Fruit fly (Drosophila melanogaster) whole organism: ENCODE data around the gene Rpp21.

Experiments
- CG8478 ChIP-seq: fragments of >200 bp; optimal IDR thresholded peaks from 2 replicates; lab custom pipeline; 2018; ENCODE audit warnings: inconsistent platforms
- EcR ChIP-seq, 2 experiments: fragments of >200 bp; optimal IDR thresholded peaks; 2 replicates each; lab custom pipeline; 2017; ENCODE audit warnings: missing biosample characterization in 2 of 2, missing genetic modification characterization in 2 of 2, missing genetic modification reagents in 2 of 2
- pan ChIP-seq: fragments of >200 bp; optimal IDR thresholded peaks from 2 replicates; lab custom pipeline; 2017
- psq ChIP-seq: fragments of >200 bp; optimal IDR thresholded peaks from 2 replicates; lab custom pipeline; 2017
- usp ChIP-seq: fragments of >200 bp; optimal IDR thresholded peaks from 2 replicates; lab custom pipeline; 2017; ENCODE audit warnings: missing biosample characterization, missing genetic modification characterization, mixed read lengths

DNA sequence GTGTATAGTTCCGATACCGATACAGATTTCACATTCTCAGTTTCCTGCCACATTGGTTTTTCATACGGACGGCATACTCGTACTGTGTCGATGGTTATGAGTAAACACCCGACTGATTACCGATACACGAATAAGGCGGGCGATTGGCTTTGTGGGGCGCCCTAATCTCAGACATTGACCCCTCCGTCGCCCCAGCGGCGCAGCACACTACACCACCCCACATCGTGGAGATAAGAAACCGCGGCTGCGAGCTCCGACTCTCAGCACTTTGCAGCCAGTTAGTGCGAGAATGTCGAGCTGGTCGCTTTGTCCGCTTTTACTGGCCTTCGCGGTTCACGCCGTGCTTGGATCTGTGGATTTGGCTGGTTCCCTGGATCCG, 20.7 kb downstream of the Rpp21 start, which contains the start of gene CG14629:
- TF ChIP-seq pan (lab: Kevin White, UChicago) (no peak), CG8478 (no peak), EcR (GFP tag; optimal IDR thresholded peaks at IDR 0.05; lab: Kevin White, UChicago) (no peak), usp (no peak), psq (lab: Kevin White, UChicago) (no peak)
